Fruit fly (Drosophila melanogaster) Kc167 (cell line): ENCODE measurements around the gene bon.

Experiments
- Myc ChIP-seq: fragments of >200 bp; optimal IDR thresholded peaks from 2 replicates; lab custom pipeline; 2017; ENCODE audit warnings: missing external identifiers
- Sin3A ChIP-seq: fragments of >200 bp; optimal IDR thresholded peaks from 2 replicates; lab custom pipeline; 2018; ENCODE audit warnings: missing external identifiers
- h ChIP-seq: fragments of >200 bp; optimal IDR thresholded peaks from 3 replicates; lab custom pipeline; 2018; ENCODE audit warnings: missing external identifiers
- insv ChIP-seq: fragments of >200 bp; optimal IDR thresholded peaks from 3 replicates; lab custom pipeline; 2018; ENCODE audit warnings: missing external identifiers
- psq ChIP-seq: fragments of >200 bp; optimal IDR thresholded peaks from 2 replicates; lab custom pipeline; 2017; ENCODE audit warnings: missing external identifiers
- ttk ChIP-seq: sonication (Bioruptor generic); optimal IDR thresholded peaks from 2 replicates; lab custom pipeline; 2017; ENCODE audit warnings: missing external identifiers

The bon gene

dm6 chr3R:20587630-20588479 is 5.1 kb upstream of the bon start, which contains the start of gene Septin2:
Septin2 (minus strand) TSS chr3R:20588356.
- TF ChIP-seq ttk (lab: Kevin White, UChicago) (no peak), h (lab: Kevin White, UChicago) (no peak), psq (lab: Kevin White, UChicago) (no peak), Myc (lab: Kevin White, UChicago) (no peak), Sin3A (lab: Kevin White, UChicago) (no peak), insv (lab: Kevin White, UChicago) (no peak)

dm6 chr3R:20588480-20588785 is 4.5 kb upstream of the bon start, which contains the start of gene Srp72:
Srp72 (plus strand) TSS chr3R:20588711.
- TF ChIP-seq ttk (lab: Kevin White, UChicago) (no peak), psq (lab: Kevin White, UChicago) (no peak), Sin3A (lab: Kevin White, UChicago) (no peak), insv (lab: Kevin White, UChicago) (no peak)

- TF ChIP-seq insv (lab: Kevin White, UChicago) = no peak
- TF ChIP-seq ttk (lab: Kevin White, UChicago) = no peak
- no peak for TF ChIP-seq Myc (lab: Kevin White, UChicago)
- no peak for TF ChIP-seq psq (lab: Kevin White, UChicago)
- no peak for TF ChIP-seq h (lab: Kevin White, UChicago)
- TF ChIP-seq Sin3A (lab: Kevin White, UChicago) = no peak
Observed at dm6 chr3R:20593463-20593838, 512 bp downstream of the bon start.

- TF ChIP-seq insv (lab: Kevin White, UChicago) (no peak), h (lab: Kevin White, UChicago) (no peak), ttk (lab: Kevin White, UChicago) (no peak), Myc (lab: Kevin White, UChicago) (no peak), psq (lab: Kevin White, UChicago) (no peak), Sin3A (lab: Kevin White, UChicago) (no peak)
Observed at dm6 chr3R:20594194-20595144, 1.5 kb downstream of the bon start.

- TF ChIP-seq insv (lab: Kevin White, UChicago) (no peak), Sin3A (lab: Kevin White, UChicago) (no peak), h (lab: Kevin White, UChicago) (no peak), ttk (lab: Kevin White, UChicago) (no peak), psq (lab: Kevin White, UChicago) (no peak), Myc (lab: Kevin White, UChicago) (no peak)
Observed at dm6 chr3R:20595145-20595812, 2.3 kb downstream of the bon start.

dm6 chr3R:20595901-20596300 is 3.0 kb downstream of the bon start:
- no peak for TF ChIP-seq Sin3A (lab: Kevin White, UChicago)

- TF ChIP-seq Sin3A (lab: Kevin White, UChicago) = no peak
- no peak for TF ChIP-seq h (lab: Kevin White, UChicago)
- TF ChIP-seq insv (lab: Kevin White, UChicago) = no peak
- TF ChIP-seq Myc (lab: Kevin White, UChicago) = no peak
- no peak for TF ChIP-seq ttk (lab: Kevin White, UChicago)
- no peak for TF ChIP-seq psq (lab: Kevin White, UChicago)
Observed at dm6 chr3R:20596337-20596962, 3.5 kb downstream of the bon start.

dm6 chr3R:20597407-20598325 is 4.7 kb downstream of the bon start:
- TF ChIP-seq h (lab: Kevin White, UChicago) (no peak), insv (lab: Kevin White, UChicago) (no peak), Myc (lab: Kevin White, UChicago) (no peak), ttk (lab: Kevin White, UChicago) (no peak), Sin3A (lab: Kevin White, UChicago) (no peak), psq (lab: Kevin White, UChicago) (no peak)

- TF ChIP-seq Sin3A (lab: Kevin White, UChicago) (no peak), Myc (lab: Kevin White, UChicago) (no peak), ttk (lab: Kevin White, UChicago) (no peak), psq (lab: Kevin White, UChicago) (no peak), h (lab: Kevin White, UChicago) (no peak), insv (lab: Kevin White, UChicago) (no peak)
Observed at dm6 chr3R:20600109-20600508, 7.2 kb downstream of the bon start.

- no peak for TF ChIP-seq ttk (lab: Kevin White, UChicago)
- TF ChIP-seq Myc (lab: Kevin White, UChicago) = no peak
- TF ChIP-seq psq (lab: Kevin White, UChicago) = no peak
- TF ChIP-seq insv (lab: Kevin White, UChicago) = no peak
- TF ChIP-seq h (lab: Kevin White, UChicago) = no peak
- no peak for TF ChIP-seq Sin3A (lab: Kevin White, UChicago)
Observed at dm6 chr3R:20602599-20602998, 9.7 kb downstream of the bon start.
